Fruit fly (Drosophila melanogaster): Measurements from ENCODE around the gene CG6055.
A peak's percentile ranks its signal among the peaks of the same experiment; 100 is the strongest.

Gene CG6055

DNA sequence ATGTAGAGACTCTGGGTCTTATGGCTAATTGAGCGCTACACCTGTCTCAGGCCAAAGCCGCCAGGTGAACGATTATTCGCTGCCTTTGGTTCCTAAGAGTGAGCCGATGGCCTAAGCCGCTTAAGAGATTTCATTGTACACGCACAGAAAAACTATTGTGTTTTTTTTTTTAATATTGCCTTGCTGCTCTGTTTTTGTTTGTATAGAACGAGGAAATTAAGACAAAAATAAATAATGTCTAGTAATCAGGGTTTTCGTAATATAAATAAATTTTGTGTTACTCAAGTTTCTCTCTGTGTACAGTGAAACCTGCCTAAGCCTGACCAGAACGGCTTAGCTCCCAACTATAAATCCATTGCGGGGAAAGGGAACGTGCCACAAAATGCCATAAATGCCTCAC lies 49.1 kb downstream of the CG6055 start:
- no peak for TF ChIP-seq CG10348 (GFP tag; IDR thresholded peaks at IDR 0.05)
- peak; percentile 44 for TF ChIP-seq Ets98B (GFP tag; IDR thresholded peaks at IDR 0.05)
- TF ChIP-seq CG17806 (tag; optimal IDR thresholded peaks at IDR 0.05), result peak; percentile 12
- no peak for TF ChIP-seq CG8159 (tag; optimal IDR thresholded peaks at IDR 0.05)
- peak; percentile 31 for TF ChIP-seq CG9948 (tag; optimal IDR thresholded peaks at IDR 0.05)
- TF ChIP-seq CG8301 (tag; optimal IDR thresholded peaks at IDR 0.05), result peak; percentile 38
- peak; percentile 57; the same call in 1 of the 2 replicates for TF ChIP-seq CG32121 (GFP tag; IDR thresholded peaks at IDR 0.05)
- TF ChIP-seq CG15710 (tag; optimal IDR thresholded peaks at IDR 0.05), result no peak
- TF ChIP-seq D1 (tag; optimal IDR thresholded peaks at IDR 0.05), result no peak
- TF ChIP-seq rn (GFP tag; IDR thresholded peaks at IDR 0.05), result no peak
- peak; percentile 73; the same call in 2 of the 3 replicates for TF ChIP-seq CG4496 (GFP tag; IDR thresholded peaks at IDR 0.05)
- no peak for TF ChIP-seq CG12605 (GFP tag; IDR thresholded peaks at IDR 0.05)
- TF ChIP-seq EcR (GFP tag; optimal IDR thresholded peaks at IDR 0.05), result no peak
- TF ChIP-seq Snoo (tag; optimal IDR thresholded peaks at IDR 0.05), result no peak
- no peak for TF ChIP-seq gl (tag; optimal IDR thresholded peaks at IDR 0.05)
- TF ChIP-seq CG14655 (GFP tag; optimal IDR thresholded peaks at IDR 0.05), result peak; percentile 49
- TF ChIP-seq CG34367 (tag; optimal IDR thresholded peaks at IDR 0.05), result no peak
- TF ChIP-seq fd96Ca (GFP tag; IDR thresholded peaks at IDR 0.05), result no peak

DNA sequence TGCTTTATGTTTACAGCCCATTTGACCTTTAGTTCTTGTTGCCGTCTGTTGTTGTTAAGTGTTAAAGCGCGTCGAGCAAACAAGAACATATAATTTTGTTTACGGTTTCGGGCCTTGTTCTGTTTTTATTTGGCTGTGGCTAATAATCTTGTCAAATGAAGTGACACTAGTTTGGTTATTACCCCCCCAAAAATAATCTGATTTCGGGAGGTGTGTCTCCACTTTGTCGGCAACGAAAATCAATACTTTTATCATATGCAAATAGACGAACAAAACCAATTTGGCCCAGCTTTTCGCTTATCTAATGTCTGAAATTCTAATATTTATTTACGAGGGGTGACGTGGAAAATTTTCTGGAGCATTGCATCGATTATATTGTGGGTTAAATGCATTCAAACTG lies 52.6 kb downstream of the CG6055 start:
- no peak for TF ChIP-seq fd96Ca (GFP tag; IDR thresholded peaks at IDR 0.05)
- TF ChIP-seq D1 (tag; optimal IDR thresholded peaks at IDR 0.05), result no peak
- TF ChIP-seq Pif1B (GFP tag; optimal IDR thresholded peaks at IDR 0.05), result no peak
- no peak for TF ChIP-seq CG17806 (tag; optimal IDR thresholded peaks at IDR 0.05)
- TF ChIP-seq gl (tag; optimal IDR thresholded peaks at IDR 0.05), result no peak
- no peak for TF ChIP-seq Snoo (tag; optimal IDR thresholded peaks at IDR 0.05)

DNA sequence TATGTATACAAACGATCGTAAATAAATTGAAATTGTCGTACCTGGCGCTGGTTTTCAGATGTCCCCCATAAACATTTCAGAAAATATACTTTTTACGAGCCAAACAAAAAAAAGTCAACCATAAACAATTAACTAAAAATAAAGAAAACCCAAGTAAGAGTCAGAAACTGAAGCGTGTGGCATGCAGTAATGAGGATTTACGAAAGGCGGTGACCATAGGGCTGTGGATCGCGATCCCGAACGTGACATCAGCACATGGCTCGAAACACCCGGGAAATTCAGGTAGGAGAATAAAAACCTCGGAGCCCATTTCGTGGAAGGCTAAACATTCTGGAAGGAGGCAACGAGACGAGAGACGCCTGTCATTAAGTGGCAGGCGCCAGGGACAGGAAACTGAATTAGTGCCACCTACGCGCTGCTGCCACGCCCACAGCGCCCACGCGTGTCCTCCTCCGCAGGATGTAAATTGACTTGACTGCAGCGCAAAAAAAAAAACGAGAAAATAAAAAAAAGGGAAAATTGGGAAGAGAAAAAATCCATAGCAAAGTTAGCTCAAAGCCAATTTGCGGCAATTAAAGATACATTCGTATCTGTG lies 53.3 kb downstream of the CG6055 start:
- no peak for TF ChIP-seq CG8301 (tag; optimal IDR thresholded peaks at IDR 0.05)
- no peak for TF ChIP-seq D1 (tag; optimal IDR thresholded peaks at IDR 0.05)
- TF ChIP-seq fd96Ca (GFP tag; IDR thresholded peaks at IDR 0.05), result no peak
- no peak for TF ChIP-seq CG34367 (tag; optimal IDR thresholded peaks at IDR 0.05)
- no peak for TF ChIP-seq CG32121 (GFP tag; IDR thresholded peaks at IDR 0.05)

DNA sequence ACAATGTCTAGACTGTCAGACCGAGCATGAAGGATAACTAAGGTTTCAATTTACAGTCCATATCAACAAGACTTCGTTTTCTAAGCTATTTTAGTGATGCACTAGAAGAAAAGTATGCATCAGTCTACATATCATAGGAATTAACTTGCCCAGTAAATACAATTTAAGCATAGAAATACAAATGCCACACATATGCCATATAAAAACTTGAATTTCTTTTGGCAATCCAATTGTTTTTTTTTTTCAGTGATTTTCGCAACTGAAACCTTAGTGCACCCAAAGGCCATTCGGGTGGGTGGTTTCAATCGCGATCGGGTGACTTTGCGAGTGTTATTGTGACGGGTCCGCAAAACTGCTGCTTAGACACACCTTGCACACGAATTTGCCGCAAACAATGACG lies 54.2 kb downstream of the CG6055 start:
- TF ChIP-seq CG32121 (GFP tag; IDR thresholded peaks at IDR 0.05), result peak; percentile 49
- TF ChIP-seq Pif1B (GFP tag; optimal IDR thresholded peaks at IDR 0.05), result no peak
- no peak for TF ChIP-seq CG17806 (tag; optimal IDR thresholded peaks at IDR 0.05)
- peak; percentile 59; the same call in 2 of the 3 replicates for TF ChIP-seq CG4496 (GFP tag; IDR thresholded peaks at IDR 0.05)
- TF ChIP-seq CG8159 (tag; optimal IDR thresholded peaks at IDR 0.05), result no peak
- 0 out of 3 replicates have a peak, but pooled peaks have one; percentile 26 for TF ChIP-seq fd96Ca (GFP tag; IDR thresholded peaks at IDR 0.05)
- no peak for TF ChIP-seq D1 (tag; optimal IDR thresholded peaks at IDR 0.05)
- peak; percentile 39; the same call in 1 of the 2 replicates for TF ChIP-seq Ets98B (GFP tag; IDR thresholded peaks at IDR 0.05)
- no peak for TF ChIP-seq EcR (GFP tag; optimal IDR thresholded peaks at IDR 0.05)
- TF ChIP-seq Snoo (tag; optimal IDR thresholded peaks at IDR 0.05), result no peak
- TF ChIP-seq CG13204 (GFP tag; optimal IDR thresholded peaks at IDR 0.05), result no peak
- 0 out of 2 replicates have a peak, but pooled peaks have one; percentile 7 for TF ChIP-seq rn (GFP tag; IDR thresholded peaks at IDR 0.05)

DNA sequence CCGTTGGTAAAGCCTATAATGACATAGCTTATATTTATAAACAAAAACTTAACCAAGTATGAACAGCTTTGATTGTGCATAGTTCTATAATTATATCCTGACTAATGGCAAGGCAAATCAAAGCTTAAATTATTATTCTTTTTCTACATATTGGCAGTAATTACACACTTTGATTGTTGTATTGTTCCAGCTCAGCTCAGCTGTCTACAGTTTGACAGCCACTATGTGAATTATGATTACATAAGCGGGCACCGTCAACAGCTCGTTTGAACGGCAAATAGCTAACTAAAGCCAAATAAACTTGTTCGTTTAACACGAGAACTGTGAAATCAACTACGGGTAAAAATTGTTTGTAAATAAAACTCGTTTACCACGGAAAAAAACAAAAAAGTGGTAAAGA lies 55.3 kb downstream of the CG6055 start:
- no peak for TF ChIP-seq gl (tag; optimal IDR thresholded peaks at IDR 0.05)
- no peak for TF ChIP-seq rn (GFP tag; IDR thresholded peaks at IDR 0.05)
- no peak for TF ChIP-seq EcR (GFP tag; optimal IDR thresholded peaks at IDR 0.05)
- no peak for TF ChIP-seq CG12605 (GFP tag; IDR thresholded peaks at IDR 0.05)
- no peak for TF ChIP-seq CG17806 (tag; optimal IDR thresholded peaks at IDR 0.05)
- TF ChIP-seq Pif1B (GFP tag; optimal IDR thresholded peaks at IDR 0.05), result no peak
- no peak for TF ChIP-seq Pif1A (GFP tag; optimal IDR thresholded peaks at IDR 0.05)
- no peak for TF ChIP-seq fd96Ca (GFP tag; IDR thresholded peaks at IDR 0.05)
- TF ChIP-seq CG8301 (tag; optimal IDR thresholded peaks at IDR 0.05), result no peak
- no peak for TF ChIP-seq CG14655 (GFP tag; optimal IDR thresholded peaks at IDR 0.05)
- no peak for TF ChIP-seq Ets98B (GFP tag; IDR thresholded peaks at IDR 0.05)
- TF ChIP-seq CG10348 (GFP tag; IDR thresholded peaks at IDR 0.05), result no peak
- no peak for TF ChIP-seq CG9948 (tag; optimal IDR thresholded peaks at IDR 0.05)
- no peak for TF ChIP-seq CG15710 (tag; optimal IDR thresholded peaks at IDR 0.05)
- no peak for TF ChIP-seq Snoo (tag; optimal IDR thresholded peaks at IDR 0.05)
- no peak for TF ChIP-seq CG4496 (GFP tag; IDR thresholded peaks at IDR 0.05)
- no peak for TF ChIP-seq CG32121 (GFP tag; IDR thresholded peaks at IDR 0.05)
